Fruit fly (Drosophila melanogaster): ENCODE results near the gene GC1.

GC1 gene

dm6 chr3R:11941116-11941515, 26.4 kb upstream of the GC1 start:
- TF ChIP-seq bab2 (GFP tag; optimal IDR thresholded peaks at IDR 0.05) = no peak
- no peak for TF ChIP-seq B-H1 (GFP tag; IDR thresholded peaks at IDR 0.05)
- 0 out of 3 replicates have a peak, but pooled peaks have one; percentile 10 for TF ChIP-seq otp (GFP tag; IDR thresholded peaks at IDR 0.05)
- TF ChIP-seq gsb-n (tag; optimal IDR thresholded peaks at IDR 0.05) = no peak
- TF ChIP-seq chinmo (GFP tag; IDR thresholded peaks at IDR 0.05; ENCODE audit: partially characterized antibody) = 0 out of 4 replicates have a peak, but pooled peaks have one; percentile 27
- TF ChIP-seq Blimp-1 (GFP tag; optimal IDR thresholded peaks at IDR 0.05) = peak; percentile 81
- no peak for TF ChIP-seq sr (GFP tag; IDR thresholded peaks at IDR 0.05)
- no peak for TF ChIP-seq CG7357 (GFP tag; IDR thresholded peaks at IDR 0.05)
- TF ChIP-seq CG9876 (GFP tag; optimal IDR thresholded peaks at IDR 0.05) = no peak

DNA sequence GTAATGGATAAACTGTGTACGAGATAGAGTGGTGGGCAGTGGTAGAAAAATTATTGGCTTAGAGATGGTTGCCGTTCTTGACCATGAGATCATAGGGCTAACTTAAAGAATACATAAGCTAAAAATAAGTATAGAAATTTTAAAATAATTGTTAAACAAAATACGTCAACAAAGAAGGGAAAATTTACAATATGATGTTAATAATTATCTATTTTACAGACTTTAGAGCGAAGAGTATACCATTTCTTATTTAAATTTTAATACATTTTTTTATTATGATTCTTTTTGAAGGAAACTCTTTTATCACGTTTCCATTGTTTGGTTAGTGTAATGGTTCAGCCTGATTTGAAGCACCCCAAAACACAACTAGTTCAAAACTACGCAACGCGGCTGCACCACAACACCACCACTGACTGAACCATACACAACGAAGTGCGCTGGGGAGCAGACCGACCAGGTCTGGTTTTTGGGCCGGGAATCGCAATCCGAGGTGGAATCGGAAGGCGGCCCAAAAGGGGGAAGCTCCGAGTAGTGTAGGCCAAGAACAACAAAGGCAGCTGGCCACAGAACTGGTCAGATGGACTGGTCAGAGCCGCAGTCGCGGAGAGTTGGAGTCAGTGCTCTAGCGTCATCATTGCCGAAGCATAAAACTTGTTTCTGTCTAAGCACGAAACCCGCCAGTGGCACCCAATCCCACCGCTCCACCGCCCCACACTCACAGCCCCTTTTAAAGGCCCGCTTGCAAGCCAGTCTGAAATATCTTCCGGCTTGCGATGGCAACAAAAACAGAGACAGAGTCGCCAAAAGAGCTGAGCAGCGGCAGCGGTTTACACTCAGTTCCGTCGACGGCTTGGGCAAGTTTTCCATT, 21.8 kb upstream of the GC1 start:
- TF ChIP-seq grn (GFP tag; optimal IDR thresholded peaks at IDR 0.05) = no peak
- no peak for TF ChIP-seq dpn (GFP tag; optimal IDR thresholded peaks at IDR 0.05)
- no peak for TF ChIP-seq CG11398 (GFP tag; optimal IDR thresholded peaks at IDR 0.05)
- no peak for TF ChIP-seq CG11695 (GFP tag; IDR thresholded peaks at IDR 0.05)
- TF ChIP-seq CG15011 (GFP tag; optimal IDR thresholded peaks at IDR 0.05) = no peak
- no peak for TF ChIP-seq Dfd (GFP tag; optimal IDR thresholded peaks at IDR 0.05)
- TF ChIP-seq CG12769 (tag; optimal IDR thresholded peaks at IDR 0.05) = peak; percentile 81
- no peak for TF ChIP-seq tgo (GFP tag; IDR thresholded peaks at IDR 0.05)
- TF ChIP-seq zen (tag; optimal IDR thresholded peaks at IDR 0.05) = no peak
- no peak for TF ChIP-seq croc (GFP tag; conservative IDR thresholded peaks at IDR 0.05)
- TF ChIP-seq nau (GFP tag; optimal IDR thresholded peaks at IDR 0.05) = no peak
- no peak for TF ChIP-seq CG15514 (GFP tag; optimal IDR thresholded peaks at IDR 0.05)
- no peak for TF ChIP-seq CG17802 (tag; optimal IDR thresholded peaks at IDR 0.05)
- no peak for TF ChIP-seq dmrt11E (tag; optimal IDR thresholded peaks at IDR 0.05)
- TF ChIP-seq prd (optimal IDR thresholded peaks at IDR 0.05) = no peak
- no peak for TF ChIP-seq prd (GFP tag; IDR thresholded peaks at IDR 0.05)
- TF ChIP-seq ci (GFP tag; IDR thresholded peaks at IDR 0.05) = 0 out of 3 replicates have a peak, but pooled peaks have one; percentile 32
- TF ChIP-seq sima (GFP tag; optimal IDR thresholded peaks at IDR 0.05) = no peak
- TF ChIP-seq CG6175 (GFP tag; IDR thresholded peaks at IDR 0.05) = peak; percentile 65; the same call in 1 of the 3 replicates
- 0 out of 2 replicates have a peak, but pooled peaks have one; percentile 23 for TF ChIP-seq bbx (GFP tag; IDR thresholded peaks at IDR 0.05; ENCODE audit: partially characterized antibody)
- TF ChIP-seq NFAT (GFP tag; IDR thresholded peaks at IDR 0.05) = 0 out of 2 replicates have a peak, but pooled peaks have one; percentile 4
- TF ChIP-seq CG34224 (GFP tag; IDR thresholded peaks at IDR 0.05; ENCODE audit: partially characterized antibody) = no peak
- TF ChIP-seq CG3281 (GFP tag; optimal IDR thresholded peaks at IDR 0.05) = no peak
- no peak for TF ChIP-seq CG7556 (GFP tag; optimal IDR thresholded peaks at IDR 0.05)
- TF ChIP-seq CG34376 (GFP tag; optimal IDR thresholded peaks at IDR 0.05) = no peak
- TF ChIP-seq CG7357 (GFP tag; IDR thresholded peaks at IDR 0.05) = no peak
- peak in 1 of 2 experiments; percentile 62 for TF ChIP-seq Eip74EF (GFP tag; optimal IDR thresholded peaks at IDR 0.05)
- TF ChIP-seq CG31441 (GFP tag; IDR thresholded peaks at IDR 0.05) = no peak
- 0 out of 2 replicates have a peak, but pooled peaks have one; percentile 7 for TF ChIP-seq Oaz (GFP tag; IDR thresholded peaks at IDR 0.05)
- peak; percentile 58 for TF ChIP-seq Med (GFP tag)
- no peak for TF ChIP-seq CG6765 (GFP tag; optimal IDR thresholded peaks at IDR 0.05)
- TF ChIP-seq CG30403 (GFP tag; optimal IDR thresholded peaks at IDR 0.05) = no peak
- no peak for TF ChIP-seq crc (GFP tag; optimal IDR thresholded peaks at IDR 0.05)
- TF ChIP-seq nom (GFP tag; optimal IDR thresholded peaks at IDR 0.05) = no peak
- TF ChIP-seq ranshi (GFP tag; IDR thresholded peaks at IDR 0.05) = no peak
- peak; percentile 84 for TF ChIP-seq chinmo (GFP tag; IDR thresholded peaks at IDR 0.05; ENCODE audit: partially characterized antibody)
- TF ChIP-seq CG10654 (GFP tag; optimal IDR thresholded peaks at IDR 0.05) = no peak
- TF ChIP-seq gcm2 (GFP tag; optimal IDR thresholded peaks at IDR 0.05) = no peak
- peak; percentile 67 for TF ChIP-seq sens (GFP tag)
- no peak for TF ChIP-seq Dll (GFP tag; IDR thresholded peaks at IDR 0.05; ENCODE audit: partially characterized antibody)
